Worm (Caenorhabditis elegans) whole organism, L2 larva: ENCODE results near the gene fbxa-166.

Experiments used
- lin-13 ChIP-seq: fragments of 150-350 bp; optimal IDR thresholded peaks from 2 replicates; lab custom pipeline; 2014; ENCODE audit warnings: missing biosample characterization, missing genetic modification reagents, missing genetic modification characterization
- nhr-237 ChIP-seq: fragments of 150-350 bp; optimal IDR thresholded peaks from 2 replicates; lab custom pipeline; 2014; ENCODE audit warnings: missing biosample characterization, missing genetic modification characterization
- ztf-11 ChIP-seq: sonication (generic microtip); optimal IDR thresholded peaks from 2 replicates; lab custom pipeline; 2017; ENCODE audit warnings: missing biosample characterization, missing genetic modification characterization

DNA sequence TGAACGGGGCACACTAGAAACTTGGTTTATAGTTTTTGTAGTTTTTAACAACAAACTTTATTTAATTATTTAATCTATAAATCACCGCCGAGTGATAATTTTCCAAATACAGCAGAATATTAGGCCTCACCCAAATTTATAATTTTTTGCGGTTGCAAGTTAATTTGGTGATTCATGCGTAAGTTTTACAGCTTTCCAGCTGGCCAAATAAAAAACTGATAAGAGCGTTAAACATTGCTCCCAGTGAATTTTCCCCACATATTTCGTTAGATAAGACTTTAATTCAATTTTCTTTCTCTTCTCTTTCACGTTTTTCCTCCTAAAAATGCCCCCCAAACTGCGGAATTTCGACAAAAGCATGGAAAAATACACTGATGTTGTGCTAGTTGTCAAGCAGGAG is 17.3 kb downstream of the fbxa-166 start, which contains the start of gene bath-47:
- TF ChIP-seq nhr-237 = no peak
- no peak for TF ChIP-seq lin-13 (GFP tag; lab: Kevin White, UChicago)
- no peak for TF ChIP-seq ztf-11 (tag; lab: Kevin White, UChicago)
